Fruit fly (Drosophila melanogaster): ENCODE data around the gene TTLL15.

DNA sequence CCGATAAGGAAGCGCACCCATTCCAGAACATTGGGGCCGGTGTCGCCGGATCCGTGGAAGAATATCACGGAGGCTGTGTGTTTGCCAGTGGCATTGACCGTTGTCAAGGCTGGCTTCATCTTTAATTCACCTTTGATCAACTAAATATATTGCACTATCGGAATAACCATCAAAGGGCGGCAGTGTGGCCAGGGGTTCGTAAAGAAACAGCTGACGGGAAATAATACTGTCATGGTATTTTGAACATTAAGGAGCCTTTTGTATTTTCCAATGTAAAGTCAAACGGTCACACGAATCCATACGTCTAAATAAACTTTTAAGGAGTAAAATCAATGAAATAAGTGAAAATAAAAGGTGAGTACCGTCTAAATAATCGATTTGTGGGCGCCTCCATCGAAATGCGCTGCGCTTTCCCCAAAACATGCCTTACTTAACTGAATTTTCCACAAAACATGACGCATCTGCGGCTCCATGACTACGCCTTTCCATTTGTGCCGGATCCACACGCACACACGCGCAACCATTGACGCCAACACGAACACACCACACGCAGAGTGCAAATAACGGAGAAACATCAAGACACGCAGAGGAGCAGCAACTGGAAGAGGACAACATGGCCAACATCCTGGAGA, 39.3 kb downstream of the TTLL15 start, which contains the start of the genes CG6567 and CG4511:
- TF ChIP-seq CG1620 (GFP tag; optimal IDR thresholded peaks at IDR 0.05) (no peak), CG7101 (tag; optimal IDR thresholded peaks at IDR 0.05) (peak; percentile 5), ovo (GFP tag; optimal IDR thresholded peaks at IDR 0.05) (no peak), CG14711 (tag; optimal IDR thresholded peaks at IDR 0.05) (no peak), bab1 (GFP tag; optimal IDR thresholded peaks at IDR 0.05) (peak; percentile 7), Clk (GFP tag; optimal IDR thresholded peaks at IDR 0.05) (no peak), cic (GFP tag; optimal IDR thresholded peaks at IDR 0.05) (peak; percentile 17), CG5204 (GFP tag; optimal IDR thresholded peaks at IDR 0.05) (no peak), kay (GFP tag; ENCODE audit: borderline replicate concordance) (no peak), toe (GFP tag; optimal IDR thresholded peaks at IDR 0.05) (no peak)

Data from whole organism, adult.